Fruit fly (Drosophila melanogaster) whole organism, embryonic: ENCODE data around the gene CG32487.
A peak's percentile ranks its signal among the peaks of the same experiment; 100 is the strongest.

Experiments
- Ada2b ChIP-seq: fragments of 200-800 bp; sonication (Bioruptor generic); IDR thresholded peaks from 2 replicates; pipeline ENCODE4 v1.3.6; 2022; ENCODE audit warnings: missing biosample characterization, missing genetic modification characterization
- Atf3 ChIP-seq: fragments of 200-800 bp; sonication (Bioruptor generic); optimal IDR thresholded peaks from 3 replicates; lab custom pipeline; 2016; ENCODE audit warnings: missing biosample characterization, missing genetic modification characterization
- CG10431 ChIP-seq: fragments of 200-800 bp; sonication (Bioruptor generic); optimal IDR thresholded peaks from 3 replicates; lab custom pipeline; 2018; ENCODE audit warnings: missing biosample characterization, mild to moderate bottlenecking, missing genetic modification characterization
- CG10979 ChIP-seq: fragments of 200-800 bp; sonication (Bioruptor generic); optimal IDR thresholded peaks from 2 replicates; lab custom pipeline; 2018; ENCODE audit warnings: missing biosample characterization, mild to moderate bottlenecking, missing genetic modification characterization, moderate library complexity
- CG11093 ChIP-seq: fragments of 200-800 bp; sonication (Bioruptor generic); IDR thresholded peaks from 3 replicates; pipeline ENCODE4 v1.3.6; 2022; ENCODE audit warnings: missing biosample characterization, missing genetic modification characterization
- CG11723 ChIP-seq: fragments of 200-800 bp; sonication (Bioruptor generic); optimal IDR thresholded peaks from 2 replicates; lab custom pipeline; 2017; ENCODE audit warnings: missing biosample characterization, mild to moderate bottlenecking, missing genetic modification characterization
- CG12104 ChIP-seq: fragments of 200-800 bp; sonication (Bioruptor generic); optimal IDR thresholded peaks from 3 replicates; lab custom pipeline; 2016; ENCODE audit warnings: missing biosample characterization, missing genetic modification characterization
- CG12236 ChIP-seq: fragments of 200-800 bp; sonication (Bioruptor generic); optimal IDR thresholded peaks from 2 replicates; lab custom pipeline; 2016; ENCODE audit warnings: missing biosample characterization, missing genetic modification characterization
- CG13424 ChIP-seq: fragments of 200-800 bp; sonication (Bioruptor generic); optimal IDR thresholded peaks from 2 replicates; lab custom pipeline; 2019; ENCODE audit warnings: missing biosample characterization, mild to moderate bottlenecking, missing genetic modification characterization, moderate library complexity
- CG13775 ChIP-seq: fragments of 200-800 bp; sonication (Bioruptor generic); optimal IDR thresholded peaks from 3 replicates; lab custom pipeline; 2017; ENCODE audit warnings: missing biosample characterization, mild to moderate bottlenecking, missing genetic modification characterization
- CG14441 ChIP-seq: fragments of 200-800 bp; sonication (Bioruptor generic); IDR thresholded peaks from 2 replicates; pipeline ENCODE4 v1.3.6; 2022; ENCODE audit warnings: missing biosample characterization, missing genetic modification characterization
- CG15269 ChIP-seq: fragments of 200-800 bp; sonication (Bioruptor generic); optimal IDR thresholded peaks from 2 replicates; lab custom pipeline; 2018; ENCODE audit warnings: missing biosample characterization, mild to moderate bottlenecking, missing genetic modification characterization, moderate library complexity
- CG15696 ChIP-seq: fragments of 200-800 bp; sonication (Bioruptor generic); optimal IDR thresholded peaks from 2 replicates; lab custom pipeline; 2019; ENCODE audit warnings: missing biosample characterization, mild to moderate bottlenecking, missing genetic modification characterization, moderate library complexity
- CG1603 ChIP-seq: fragments of 200-800 bp; sonication (Bioruptor generic); optimal IDR thresholded peaks from 2 replicates; lab custom pipeline; 2019; ENCODE audit warnings: missing biosample characterization, mild to moderate bottlenecking, missing genetic modification characterization, moderate library complexity
- CG16863 ChIP-seq: fragments of 200-800 bp; sonication (Bioruptor generic); optimal IDR thresholded peaks from 3 replicates; lab custom pipeline; 2016; ENCODE audit warnings: missing biosample characterization, missing genetic modification characterization
- CG17328 ChIP-seq: fragments of 200-800 bp; sonication (Bioruptor generic); IDR thresholded peaks from 2 replicates; pipeline ENCODE4 v1.3.6; 2022; ENCODE audit warnings: missing biosample characterization, missing genetic modification characterization
- CG2120 ChIP-seq: fragments of 200-800 bp; sonication (Bioruptor generic); optimal IDR thresholded peaks from 3 replicates; lab custom pipeline; 2016; ENCODE audit warnings: missing biosample characterization, missing genetic modification characterization
- CG2199 ChIP-seq: fragments of 200-800 bp; sonication (Bioruptor generic); IDR thresholded peaks from 3 replicates; pipeline ENCODE4 v1.3.6; 2022; ENCODE audit warnings: missing biosample characterization, missing genetic modification characterization
- CG2712 ChIP-seq: fragments of 200-800 bp; optimal IDR thresholded peaks from 3 replicates; lab custom pipeline; 2019; ENCODE audit warnings: missing biosample characterization, mild to moderate bottlenecking, missing genetic modification characterization, moderate library complexity
- CG2875 ChIP-seq: fragments of 200-800 bp; sonication (Bioruptor generic); optimal IDR thresholded peaks from 2 replicates; lab custom pipeline; 2017; ENCODE audit warnings: missing biosample characterization, mild to moderate bottlenecking, missing genetic modification characterization, missing genetic modification reagents
- CG31441 ChIP-seq: fragments of 200-800 bp; sonication (Bioruptor generic); IDR thresholded peaks from 2 replicates; pipeline ENCODE4 v1.3.6; 2022; ENCODE audit warnings: missing biosample characterization, missing genetic modification characterization
- CG34376 ChIP-seq: fragments of 200-800 bp; sonication (Bioruptor generic); optimal IDR thresholded peaks from 2 replicates; lab custom pipeline; 2018; ENCODE audit warnings: missing biosample characterization, mild to moderate bottlenecking, missing genetic modification characterization
- CG3995 ChIP-seq: fragments of 200-800 bp; sonication (Bioruptor generic); optimal IDR thresholded peaks from 3 replicates; lab custom pipeline; 2016; ENCODE audit warnings: missing biosample characterization, missing genetic modification characterization
- CG4424 ChIP-seq: fragments of 200-800 bp; sonication (Bioruptor generic); optimal IDR thresholded peaks from 3 replicates; lab custom pipeline; 2016; ENCODE audit warnings: missing biosample characterization, missing genetic modification characterization
- CG4730 ChIP-seq: fragments of 200-800 bp; sonication (Bioruptor generic); IDR thresholded peaks from 2 replicates; pipeline ENCODE4 v1.3.6; 2022; ENCODE audit warnings: missing biosample characterization, missing genetic modification characterization
- CG7556 ChIP-seq: fragments of 200-800 bp; sonication (Bioruptor generic); optimal IDR thresholded peaks from 2 replicates; lab custom pipeline; 2017; ENCODE audit warnings: missing biosample characterization, mild to moderate bottlenecking, missing genetic modification characterization
- CG7963 ChIP-seq: fragments of 200-800 bp; sonication (Bioruptor generic); IDR thresholded peaks from 3 replicates; pipeline ENCODE4 v1.3.6; 2022; ENCODE audit warnings: missing biosample characterization, missing genetic modification characterization; ENCODE audit not compliant: partially characterized antibody
- CG9817 ChIP-seq: fragments of 200-800 bp; sonication (Bioruptor generic); optimal IDR thresholded peaks from 2 replicates; lab custom pipeline; 2018; ENCODE audit warnings: missing biosample characterization, mild to moderate bottlenecking, missing genetic modification characterization, moderate library complexity
- CHES-1-like ChIP-seq: fragments of 200-800 bp; sonication (Bioruptor generic); optimal IDR thresholded peaks from 2 replicates; lab custom pipeline; 2016; ENCODE audit warnings: missing biosample characterization, missing genetic modification characterization
- Dad ChIP-seq: fragments of 200-800 bp; sonication (Bioruptor generic); optimal IDR thresholded peaks from 3 replicates; lab custom pipeline; 2016; ENCODE audit warnings: missing biosample characterization, missing genetic modification characterization
- Eip74EF ChIP-seq, 2 experiments: fragments of 200-800 bp in 1 of 2; fragments of >200 bp in 1 of 2; sonication (Bioruptor generic) in 1 of 2; optimal IDR thresholded peaks; 2 replicates each; lab custom pipeline; 2017 to 2019; ENCODE audit warnings: missing biosample characterization in 2 of 2, missing genetic modification characterization in 2 of 2, mild to moderate bottlenecking in 1 of 2, moderate library complexity in 1 of 2
- NFAT ChIP-seq: fragments of 200-800 bp; sonication (Bioruptor generic); IDR thresholded peaks from 2 replicates; pipeline ENCODE4 v1.3.6; 2022; ENCODE audit warnings: missing biosample characterization, missing genetic modification characterization
- Pdp1 ChIP-seq, 2 experiments: fragments of 200-800 bp; sonication (Bioruptor generic); optimal IDR thresholded peaks; 3 replicates each; lab custom pipeline; 2016; ENCODE audit warnings: missing biosample characterization in 2 of 2, missing genetic modification characterization in 2 of 2, mild to moderate bottlenecking in 1 of 2, moderate library complexity in 1 of 2
- Ravus ChIP-seq: fragments of 200-800 bp; sonication (Bioruptor generic); IDR thresholded peaks from 2 replicates; pipeline ENCODE4 v1.3.6; 2022; ENCODE audit warnings: missing biosample characterization, missing genetic modification characterization
- Sry-β ChIP-seq: fragments of 200-800 bp; sonication (Bioruptor generic); optimal IDR thresholded peaks from 2 replicates; lab custom pipeline; 2018; ENCODE audit warnings: missing biosample characterization, mild to moderate bottlenecking, missing genetic modification characterization, moderate library complexity
- Ssrp ChIP-seq: fragments of 200-800 bp; sonication (Bioruptor generic); optimal IDR thresholded peaks from 2 replicates; lab custom pipeline; 2018; ENCODE audit warnings: missing biosample characterization, mild to moderate bottlenecking, missing genetic modification characterization, moderate library complexity
- bigmax ChIP-seq: fragments of 200-800 bp; sonication (Bioruptor generic); optimal IDR thresholded peaks from 2 replicates; lab custom pipeline; 2018; ENCODE audit warnings: missing biosample characterization, mild to moderate bottlenecking, missing genetic modification characterization
- cato ChIP-seq: fragments of 200-800 bp; sonication (Bioruptor generic); optimal IDR thresholded peaks from 2 replicates; lab custom pipeline; 2016; ENCODE audit warnings: missing biosample characterization, missing genetic modification characterization, borderline replicate concordance
- chm ChIP-seq: fragments of 200-800 bp; sonication (Bioruptor generic); IDR thresholded peaks from 2 replicates; pipeline ENCODE4 v1.3.6; 2022; ENCODE audit warnings: missing biosample characterization, missing genetic modification characterization
- dpn ChIP-seq, 2 experiments: fragments of 200-800 bp; sonication (Bioruptor generic); optimal IDR thresholded peaks; 3 replicates each; lab custom pipeline; 2016; ENCODE audit warnings: missing biosample characterization in 2 of 2, missing genetic modification characterization in 2 of 2
- fd96Cb ChIP-seq: fragments of 200-800 bp; sonication (Bioruptor generic); optimal IDR thresholded peaks from 2 replicates; lab custom pipeline; 2018; ENCODE audit warnings: missing biosample characterization, mild to moderate bottlenecking, missing genetic modification characterization, moderate library complexity
- ind ChIP-seq: fragments of 200-800 bp; sonication (Bioruptor generic); optimal IDR thresholded peaks from 3 replicates; lab custom pipeline; 2016; ENCODE audit warnings: missing biosample characterization, missing genetic modification characterization
- lbe ChIP-seq: fragments of 200-800 bp; sonication (Bioruptor generic); optimal IDR thresholded peaks from 2 replicates; lab custom pipeline; 2016; ENCODE audit warnings: missing biosample characterization, mild to moderate bottlenecking, missing genetic modification characterization
- odd ChIP-seq: fragments of 200-800 bp; sonication (Bioruptor generic); optimal IDR thresholded peaks from 2 replicates; lab custom pipeline; 2017; ENCODE audit warnings: missing biosample characterization, mild to moderate bottlenecking, missing genetic modification characterization
- pb ChIP-seq: fragments of 200-800 bp; sonication (Bioruptor generic); optimal IDR thresholded peaks from 3 replicates; lab custom pipeline; 2016; ENCODE audit warnings: missing biosample characterization, missing genetic modification characterization
- slbo ChIP-seq: fragments of 200-800 bp; sonication (Bioruptor generic); IDR thresholded peaks from 2 replicates; pipeline ENCODE4 v1.3.6; 2022; ENCODE audit warnings: missing biosample characterization, missing genetic modification characterization
- tll ChIP-seq, 2 experiments: fragments of 200-800 bp in 1 of 2; fragments of >200 bp in 1 of 2; sonication (Bioruptor generic) in 1 of 2; optimal IDR thresholded peaks; 2 replicates each; lab custom pipeline; 2017 to 2019; ENCODE audit warnings: missing biosample characterization in 2 of 2, missing genetic modification characterization in 2 of 2, mild to moderate bottlenecking in 1 of 2, moderate library complexity in 1 of 2
- unpg ChIP-seq: fragments of 200-800 bp; sonication (Bioruptor generic); optimal IDR thresholded peaks from 3 replicates; lab custom pipeline; 2018; ENCODE audit warnings: missing biosample characterization, mild to moderate bottlenecking, missing genetic modification characterization, moderate library complexity
- yki ChIP-seq: fragments of >200 bp; optimal IDR thresholded peaks from 3 replicates; lab custom pipeline; 2018

The CG32487 gene

dm6 chr3L:3058970-3059883, 42.2 kb upstream of the CG32487 start (continued):
- TF ChIP-seq CG31441 (peak; percentile 41; the same call in 1 of the 2 replicates), bigmax (no peak), CG14441 (no peak), fd96Cb (tag; lab: Kevin White, UChicago) (peak; percentile 13), CG2875 (GFP tag; lab: Kevin White, UChicago) (peak; percentile 19), CG7963 (no peak), CG1603 (tag; lab: Kevin White, UChicago) (peak; percentile 1), CG10431 (GFP tag; lab: Kevin White, UChicago) (no peak), Sry-β (GFP tag; lab: Kevin White, UChicago) (no peak), CG16863 (no peak), CG13775 (GFP tag; lab: Kevin White, UChicago) (no peak), CG10979 (tag; lab: Kevin White, UChicago) (peak; percentile 63), CG12104 (GFP tag; lab: Kevin White, UChicago) (no peak), tll (GFP tag; optimal IDR thresholded peaks at IDR 0.05; lab: Kevin White, UChicago) (no peak), unpg (GFP tag; lab: Kevin White, UChicago) (peak; percentile 40), CG7556 (GFP tag; lab: Kevin White, UChicago) (peak; percentile 49), CG3995 (GFP tag; lab: Kevin White, UChicago) (no peak), CG4424 (GFP tag; lab: Kevin White, UChicago) (peak; percentile 16), CG4730 (GFP tag; lab: Robert Waterston, UW) (no peak), Pdp1 (GFP tag; optimal IDR thresholded peaks at IDR 0.05; lab: Kevin White, UChicago) (peak in 1 of 2 experiments; percentile 36), pb (no peak), CG11723 (GFP tag; lab: Kevin White, UChicago) (peak; percentile 37), CG15696 (tag; lab: Kevin White, UChicago) (peak; percentile 47), CG12236 (GFP tag; lab: Kevin White, UChicago) (no peak), NFAT (GFP tag; lab: Robert Waterston, UW) (no peak), dpn (GFP tag; optimal IDR thresholded peaks at IDR 0.05; lab: Kevin White, UChicago) (no peak), Eip74EF (GFP tag; optimal IDR thresholded peaks at IDR 0.05; lab: Kevin White, UChicago) (no peak), ind (GFP tag; lab: Kevin White, UChicago) (peak; percentile 10), Atf3 (GFP tag; lab: Kevin White, UChicago) (no peak), CG2120 (no peak), CG11093 (GFP tag; lab: Robert Waterston, UW) (no peak), Ssrp (tag; lab: Kevin White, UChicago) (peak; percentile 45), Ravus (no peak), cato (GFP tag; lab: Kevin White, UChicago) (no peak), CHES-1-like (no peak), CG34376 (GFP tag; lab: Kevin White, UChicago) (no peak), lbe (GFP tag; lab: Kevin White, UChicago) (no peak), CG15269 (tag; lab: Kevin White, UChicago) (peak; percentile 47), Dad (no peak), chm (GFP tag; lab: Robert Waterston, UW) (no peak), CG2712 (peak; percentile 62), yki (lab: Kevin White, UChicago) (no peak), CG17328 (no peak), slbo (GFP tag; lab: Robert Waterston, UW) (no peak), CG2199 (GFP tag; lab: Robert Waterston, UW) (peak; percentile 97), Ada2b (GFP tag; lab: Robert Waterston, UW) (no peak), odd (GFP tag; lab: Kevin White, UChicago) (peak; percentile 37), CG13424 (tag; lab: Kevin White, UChicago) (peak; percentile 52), CG9817 (no peak)
